Worm (Caenorhabditis elegans): Measurements from ENCODE around the gene F13E9.12.

DNA sequence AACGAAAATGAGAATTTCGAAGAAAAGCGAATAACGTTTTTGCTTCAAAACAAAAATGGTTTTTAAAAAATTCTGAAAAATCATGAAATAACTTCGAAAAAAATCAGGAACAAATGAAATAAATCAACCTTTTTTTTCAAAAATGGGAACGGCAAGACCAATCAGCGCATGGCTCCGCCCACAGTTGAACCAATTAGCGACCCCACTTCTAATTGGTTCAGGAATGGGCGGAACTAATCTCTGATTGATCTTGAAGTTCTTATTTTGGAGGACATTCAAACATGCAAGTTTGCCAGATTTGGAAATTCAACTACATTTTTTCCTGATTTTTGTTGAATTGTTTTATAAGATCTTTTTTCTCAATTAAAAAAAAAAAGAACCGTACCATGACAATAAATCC is 18.5 kb downstream of the F13E9.12 start:
- no peak for TF ChIP-seq dao-5 (tag; optimal IDR thresholded peaks at IDR 0.05)
- TF ChIP-seq him-1 (tag; optimal IDR thresholded peaks at IDR 0.05), result no peak
- no peak for TF ChIP-seq W03F9.2 (tag; optimal IDR thresholded peaks at IDR 0.05)
